Fruit fly (Drosophila melanogaster): ENCODE results near the gene brwl.

DNA sequence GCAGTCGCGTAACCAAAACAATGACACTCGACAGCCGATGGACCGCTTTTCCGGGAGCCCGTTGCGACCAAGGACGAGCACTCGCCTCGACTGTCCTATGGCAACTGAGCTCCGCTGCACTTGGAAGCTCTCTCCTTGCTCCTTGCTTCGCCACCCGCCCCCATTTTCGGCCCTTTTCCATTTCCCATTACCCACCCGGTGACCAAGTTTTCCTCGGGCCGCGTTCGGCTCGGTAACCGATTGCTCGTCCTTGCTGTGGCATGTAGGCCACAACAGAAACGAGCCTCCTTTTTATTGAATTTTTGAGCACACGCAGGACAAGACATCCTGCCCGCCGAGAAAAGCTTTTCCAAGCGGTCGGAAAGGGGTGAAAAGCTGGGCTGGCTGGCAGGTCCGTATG is 2.0 kb upstream of the brwl start, which contains the start of gene jp:
- TF ChIP-seq CG8478 (optimal IDR thresholded peaks at IDR 0.05) (no peak), CTCF (optimal IDR thresholded peaks at IDR 0.05) (no peak)
